Worm (Caenorhabditis elegans) whole organism, L3 larva: ENCODE results near the gene sra-38.

Experiments
- ZK546.5 ChIP-seq: sonication (generic microtip); optimal IDR thresholded peaks from 2 replicates; lab custom pipeline; 2017; ENCODE audit warnings: missing biosample characterization, missing genetic modification characterization
- aly-2 ChIP-seq: fragments of 150-350 bp; optimal IDR thresholded peaks from 2 replicates; lab custom pipeline; 2014; ENCODE audit warnings: missing biosample characterization, missing genetic modification characterization
- ceh-16 ChIP-seq: sonication (generic microtip); optimal IDR thresholded peaks from 2 replicates; lab custom pipeline; 2017; ENCODE audit warnings: missing biosample characterization, missing genetic modification characterization
- ceh-28 ChIP-seq: fragments of 150-350 bp; optimal IDR thresholded peaks from 2 replicates; lab custom pipeline; 2014; ENCODE audit warnings: missing biosample characterization, missing genetic modification reagents, missing genetic modification characterization
- ceh-82 ChIP-seq: fragments of 150-350 bp; optimal IDR thresholded peaks from 2 replicates; lab custom pipeline; 2014; ENCODE audit warnings: missing biosample characterization, missing genetic modification characterization
- daf-12 ChIP-seq: fragments of 150-350 bp; optimal IDR thresholded peaks from 2 replicates; lab custom pipeline; 2014; ENCODE audit warnings: missing biosample characterization, missing genetic modification reagents, missing genetic modification characterization
- egl-27 ChIP-seq: sonication (generic microtip); optimal IDR thresholded peaks from 4 replicates; lab custom pipeline; 2017; ENCODE audit warnings: missing biosample characterization, missing genetic modification reagents, missing genetic modification characterization
- egl-5 ChIP-seq: fragments of 150-350 bp; optimal IDR thresholded peaks from 2 replicates; lab custom pipeline; 2017; ENCODE audit warnings: missing biosample characterization, missing genetic modification reagents, missing genetic modification characterization, inconsistent platforms
- elt-1 ChIP-seq: fragments of 150-350 bp; optimal IDR thresholded peaks from 2 replicates; lab custom pipeline; 2014; ENCODE audit warnings: missing biosample characterization, missing genetic modification characterization
- elt-3 ChIP-seq, 3 experiments: fragments of 150-350 bp in 1 of 3; sonication (generic microtip) in 2 of 3; optimal IDR thresholded peaks; 2 replicates in 2 of 3; 4 replicates in 1 of 3; lab custom pipeline; 2014 to 2017; ENCODE audit warnings: missing biosample characterization in 3 of 3, missing genetic modification characterization in 3 of 3
- eor-1 ChIP-seq, 2 experiments: fragments of 150-350 bp; optimal IDR thresholded peaks; 2 replicates each; lab custom pipeline; 2014 to 2018; ENCODE audit warnings: missing biosample characterization in 2 of 2, missing genetic modification characterization in 2 of 2
- fkh-10 ChIP-seq: sonication (generic microtip); optimal IDR thresholded peaks from 2 replicates; lab custom pipeline; 2017; ENCODE audit warnings: missing biosample characterization, missing genetic modification reagents, missing genetic modification characterization
- hmg-11 ChIP-seq: sonication (generic microtip); optimal IDR thresholded peaks from 2 replicates; lab custom pipeline; 2016; ENCODE audit warnings: missing genetic modification characterization, missing compliant biosample characterization
- jun-1 ChIP-seq: fragments of 150-350 bp; optimal IDR thresholded peaks from 2 replicates; lab custom pipeline; 2014; ENCODE audit warnings: missing biosample characterization, missing genetic modification reagents, missing genetic modification characterization
- lin-15B ChIP-seq: fragments of 150-350 bp; optimal IDR thresholded peaks from 2 replicates; lab custom pipeline; 2014; ENCODE audit warnings: missing biosample characterization, missing genetic modification characterization
- lin-39 ChIP-seq: fragments of 150-350 bp; optimal IDR thresholded peaks from 2 replicates; lab custom pipeline; 2018; ENCODE audit warnings: missing biosample characterization, missing genetic modification reagents, missing genetic modification characterization
- lsy-12 ChIP-seq: sonication (generic microtip); optimal IDR thresholded peaks from 2 replicates; lab custom pipeline; 2016; ENCODE audit warnings: mild to moderate bottlenecking, missing genetic modification characterization, missing compliant biosample characterization
- mdl-1 ChIP-seq: fragments of 150-350 bp; optimal IDR thresholded peaks from 2 replicates; lab custom pipeline; 2014; ENCODE audit warnings: missing biosample characterization, missing genetic modification characterization
- mml-1 ChIP-seq: fragments of 150-350 bp; sonication (generic microtip); optimal IDR thresholded peaks from 3 replicates; lab custom pipeline; 2014; ENCODE audit warnings: missing biosample characterization, missing genetic modification characterization
- nfya-1 ChIP-seq: sonication (generic microtip); optimal IDR thresholded peaks from 2 replicates; lab custom pipeline; 2017; ENCODE audit warnings: missing genetic modification characterization, mild to moderate bottlenecking, missing compliant biosample characterization, antibody characterized with exemption, moderate library complexity; ENCODE audit not compliant: insufficient read depth
- nhr-11 ChIP-seq: fragments of 150-350 bp; optimal IDR thresholded peaks from 2 replicates; lab custom pipeline; 2014; ENCODE audit warnings: missing biosample characterization, missing genetic modification characterization
- nhr-23 ChIP-seq: fragments of 150-350 bp; optimal IDR thresholded peaks from 2 replicates; lab custom pipeline; 2014; ENCODE audit warnings: missing biosample characterization, missing genetic modification reagents, missing genetic modification characterization
- nhr-237 ChIP-seq: fragments of 150-350 bp; optimal IDR thresholded peaks from 2 replicates; lab custom pipeline; 2014; ENCODE audit warnings: missing biosample characterization, missing genetic modification characterization
- nhr-25 ChIP-seq: sonication (generic microtip); optimal IDR thresholded peaks from 2 replicates; lab custom pipeline; 2017; ENCODE audit warnings: missing biosample characterization, missing genetic modification characterization
- nhr-28 ChIP-seq: fragments of 150-350 bp; optimal IDR thresholded peaks from 2 replicates; lab custom pipeline; 2014; ENCODE audit warnings: missing biosample characterization, missing genetic modification characterization
- nhr-43 ChIP-seq: sonication (generic microtip); optimal IDR thresholded peaks from 2 replicates; lab custom pipeline; 2016; ENCODE audit warnings: mild to moderate bottlenecking, missing genetic modification characterization, missing compliant biosample characterization; ENCODE audit not compliant: poor library complexity, severe bottlenecking
- nhr-67 ChIP-seq: fragments of 150-350 bp; optimal IDR thresholded peaks from 2 replicates; lab custom pipeline; 2014; ENCODE audit warnings: missing biosample characterization, missing genetic modification characterization
- nhr-76 ChIP-seq: fragments of 150-350 bp; sonication (generic microtip); optimal IDR thresholded peaks from 5 replicates; lab custom pipeline; 2014; ENCODE audit warnings: missing biosample characterization, missing genetic modification characterization
- pha-4 ChIP-seq: fragments of 150-350 bp; optimal IDR thresholded peaks from 2 replicates; lab custom pipeline; 2014; ENCODE audit warnings: missing biosample characterization, missing genetic modification reagents, missing genetic modification characterization
- pqm-1 ChIP-seq: fragments of 150-350 bp; optimal IDR thresholded peaks from 2 replicates; lab custom pipeline; 2017; ENCODE audit warnings: missing biosample characterization, missing genetic modification characterization, inconsistent platforms
- sea-2 ChIP-seq: fragments of 150-350 bp; sonication (generic microtip); optimal IDR thresholded peaks from 4 replicates; lab custom pipeline; 2014; ENCODE audit warnings: missing biosample characterization, missing genetic modification reagents, missing genetic modification characterization
- skn-1 ChIP-seq: fragments of 150-350 bp; optimal IDR thresholded peaks from 2 replicates; lab custom pipeline; 2014; ENCODE audit warnings: missing biosample characterization, missing genetic modification characterization
- snpc-4 ChIP-seq: fragments of 150-350 bp; optimal IDR thresholded peaks from 2 replicates; lab custom pipeline; 2014; ENCODE audit warnings: missing biosample characterization, missing genetic modification characterization
- tbx-2 ChIP-seq: sonication (generic microtip); optimal IDR thresholded peaks from 2 replicates; lab custom pipeline; 2016; ENCODE audit warnings: mild to moderate bottlenecking, missing genetic modification characterization, missing compliant biosample characterization
- unc-39 ChIP-seq: sonication (generic microtip); optimal IDR thresholded peaks from 4 replicates; lab custom pipeline; 2017; ENCODE audit warnings: missing biosample characterization, missing genetic modification characterization
- unc-62 ChIP-seq: fragments of 150-350 bp; sonication (generic microtip); optimal IDR thresholded peaks from 4 replicates; lab custom pipeline; 2014; ENCODE audit warnings: missing biosample characterization, missing genetic modification reagents, missing genetic modification characterization
- zag-1 ChIP-seq: fragments of 150-350 bp; optimal IDR thresholded peaks from 2 replicates; lab custom pipeline; 2014; ENCODE audit warnings: missing biosample characterization, missing genetic modification characterization
- ztf-4 ChIP-seq: fragments of 150-350 bp; optimal IDR thresholded peaks from 2 replicates; lab custom pipeline; 2014; ENCODE audit warnings: missing biosample characterization, missing genetic modification characterization

Gene sra-38

DNA sequence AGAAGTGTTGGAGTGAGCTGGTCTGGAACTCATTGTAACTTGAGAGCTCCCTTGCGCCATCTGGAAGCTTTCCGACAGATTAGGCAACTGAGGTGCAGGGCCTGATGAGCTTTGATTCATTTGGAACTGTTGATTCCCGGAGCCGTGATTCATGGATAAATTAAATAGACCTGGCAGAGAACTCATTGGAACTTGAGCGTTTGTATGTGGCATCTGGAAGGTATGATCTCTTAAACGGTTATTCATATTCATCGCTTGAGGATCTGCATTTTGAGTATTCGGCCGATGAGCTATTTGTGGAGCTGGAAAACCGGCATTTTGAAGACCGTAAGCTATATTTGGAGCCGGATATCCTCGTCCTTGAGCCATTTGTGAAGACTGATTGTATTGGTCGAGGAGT is 28.6 kb upstream of the sra-38 start:
- TF ChIP-seq skn-1 (tag; lab: Kevin White, UChicago) (peak; percentile 97), nhr-237 (tag; lab: Kevin White, UChicago) (no peak)

DNA sequence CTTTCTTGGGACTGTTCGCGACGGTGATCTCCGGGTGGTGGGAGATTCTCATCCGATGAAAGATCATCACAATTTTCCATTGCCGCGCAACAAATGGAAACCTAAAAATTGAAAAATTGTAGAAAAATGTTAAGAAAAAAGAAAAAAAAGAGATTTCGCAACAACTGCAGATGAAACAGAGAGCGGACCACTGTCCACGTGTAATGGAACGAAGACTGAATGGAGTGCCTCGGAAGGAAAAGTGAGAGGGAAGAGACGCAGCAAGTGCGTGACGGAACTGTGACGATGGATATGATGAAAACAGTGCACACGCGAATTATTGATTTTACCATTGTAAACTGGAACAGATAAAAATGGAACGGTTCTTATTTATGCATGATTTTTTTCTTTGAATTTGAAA is 26.1 kb upstream of the sra-38 start, which contains the start of gene meg-2:
Gene meg-2 (minus strand): TSS at position 101 of the 400 bp plus-strand sequence.
- TF ChIP-seq ceh-16 (no peak), eor-1 (tag; optimal IDR thresholded peaks at IDR 0.05; lab: Kevin White, UChicago) (no peak), ceh-28 (tag; lab: Kevin White, UChicago) (no peak), nhr-237 (tag; lab: Kevin White, UChicago) (no peak), nhr-11 (no peak), nfya-1 (tag; lab: Kevin White, UChicago) (no peak), zag-1 (tag; lab: Kevin White, UChicago) (no peak), elt-3 (tag; optimal IDR thresholded peaks at IDR 0.05; lab: Kevin White, UChicago) (no peak), fkh-10 (GFP tag; lab: Kevin White, UChicago) (no peak), mml-1 (tag; lab: Kevin White, UChicago) (no peak), ceh-82 (tag; lab: Kevin White, UChicago) (no peak), jun-1 (tag; lab: Kevin White, UChicago) (no peak), pqm-1 (tag; lab: Kevin White, UChicago) (no peak), nhr-76 (tag; lab: Kevin White, UChicago) (no peak), unc-62 (GFP tag; lab: Kevin White, UChicago) (no peak), ztf-4 (tag; lab: Kevin White, UChicago) (no peak), hmg-11 (no peak), skn-1 (tag; lab: Kevin White, UChicago) (no peak), nhr-25 (tag; lab: Kevin White, UChicago) (no peak), snpc-4 (no peak)

DNA sequence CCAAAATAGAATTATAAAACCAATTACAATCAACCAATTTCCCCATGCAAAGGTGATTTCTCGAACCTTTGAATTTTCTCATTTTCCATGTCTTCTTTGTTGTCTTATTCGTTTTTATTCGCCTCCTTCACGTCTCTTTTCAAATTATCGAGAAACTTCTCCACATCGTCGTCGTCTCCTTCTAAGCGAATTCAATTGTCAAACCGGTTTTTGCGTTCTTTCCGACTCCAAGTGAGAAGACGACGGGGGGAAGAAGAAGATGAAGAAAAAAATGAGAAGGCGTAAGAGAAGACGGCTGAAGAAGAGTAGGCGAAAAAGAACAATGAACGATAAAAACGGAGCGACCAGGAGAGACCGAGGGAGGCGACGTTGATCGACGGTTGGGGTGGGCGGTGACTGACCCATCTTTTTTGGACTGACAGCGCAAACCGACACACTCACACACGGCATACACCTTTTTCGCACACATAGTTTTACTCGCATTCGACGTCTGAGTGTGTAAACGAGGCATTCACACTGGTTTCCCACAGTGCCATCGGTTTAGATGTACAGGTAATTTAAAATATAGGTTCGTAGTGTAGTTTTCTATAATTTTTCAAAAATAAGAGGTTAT is 20.5 kb upstream of the sra-38 start:
- peak; percentile 55 for TF ChIP-seq nhr-43 (tag; lab: Kevin White, UChicago)
- peak; percentile 32 for TF ChIP-seq hmg-11
- no peak for TF ChIP-seq nhr-237 (tag; lab: Kevin White, UChicago)
- peak in 2 of 3 experiments; percentile 81 to 82 for TF ChIP-seq elt-3 (tag; optimal IDR thresholded peaks at IDR 0.05; lab: Kevin White, UChicago)
- no peak for TF ChIP-seq fkh-10 (GFP tag; lab: Kevin White, UChicago)
- no peak for TF ChIP-seq mdl-1 (tag; lab: Kevin White, UChicago)
- no peak for TF ChIP-seq unc-39 (tag; lab: Kevin White, UChicago)
- peak; percentile 86 for TF ChIP-seq nhr-23 (tag; lab: Kevin White, UChicago)
- TF ChIP-seq nhr-25 (tag; lab: Kevin White, UChicago) = peak; percentile 98
- TF ChIP-seq nfya-1 (tag; lab: Kevin White, UChicago) = peak; percentile 63

DNA sequence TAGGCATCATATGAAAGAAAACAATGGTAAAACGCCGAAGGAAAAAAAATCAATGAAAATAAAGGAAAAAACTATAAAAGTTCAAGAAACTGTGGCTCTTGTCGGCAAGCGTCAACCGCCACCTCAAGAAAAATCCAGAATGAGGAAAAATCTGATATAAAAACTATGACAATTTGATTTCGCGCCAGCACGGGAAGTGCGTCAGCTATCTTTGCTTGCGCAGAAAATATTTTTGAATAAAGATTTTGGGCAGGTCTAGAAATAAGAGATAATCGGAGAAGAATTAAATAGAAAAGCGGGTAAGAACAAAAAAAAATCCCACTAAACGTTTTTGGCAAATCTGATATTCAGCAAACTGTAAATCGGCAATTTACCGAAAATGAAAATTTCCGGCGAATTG is 18.2 kb upstream of the sra-38 start:
- TF ChIP-seq nhr-76 (tag; lab: Kevin White, UChicago) (no peak), lin-15B (peak; percentile 11), nfya-1 (tag; lab: Kevin White, UChicago) (peak; percentile 20), nhr-23 (tag; lab: Kevin White, UChicago) (peak; percentile 14)

DNA sequence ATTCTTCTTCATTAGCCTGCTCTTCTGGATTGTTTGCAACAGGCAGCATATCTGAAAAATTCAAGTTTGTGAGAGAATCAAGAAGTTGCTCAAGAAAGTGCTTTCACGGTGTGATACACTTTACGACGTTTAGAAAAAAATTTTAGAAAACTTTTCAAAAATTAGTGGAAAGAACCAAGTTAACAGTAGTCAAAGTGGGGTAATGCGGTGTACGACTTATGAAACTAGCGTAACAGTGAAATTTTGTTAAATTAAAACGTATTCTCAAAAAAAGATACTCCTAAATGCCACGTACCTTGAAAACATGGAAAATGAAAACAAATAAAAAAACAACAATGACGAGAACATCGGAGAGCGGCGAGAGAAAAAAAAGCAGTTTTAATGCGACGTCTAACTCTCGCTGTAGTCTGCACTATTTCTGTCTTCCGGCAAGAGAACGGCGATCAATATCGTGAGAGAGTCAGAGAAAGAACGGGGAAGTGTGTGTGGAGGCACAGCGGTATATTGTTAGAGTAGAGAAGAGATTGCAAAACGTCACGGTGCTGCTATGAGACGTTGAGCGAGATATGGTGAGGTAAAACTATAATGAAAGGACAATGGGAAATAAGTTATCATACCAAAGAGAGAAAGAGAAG is 17.3 kb upstream of the sra-38 start, which contains the start of gene ekl-5:
Gene ekl-5 (minus strand): TSS at position 51 of the 635 bp plus-strand sequence.
- TF ChIP-seq elt-1 (no peak), skn-1 (tag; lab: Kevin White, UChicago) (no peak), nhr-43 (tag; lab: Kevin White, UChicago) (no peak), jun-1 (tag; lab: Kevin White, UChicago) (peak; percentile 25), lsy-12 (no peak), hmg-11 (peak; percentile 75), tbx-2 (tag; lab: Kevin White, UChicago) (no peak), aly-2 (tag; lab: Kevin White, UChicago) (no peak), sea-2 (no peak), elt-3 (tag; optimal IDR thresholded peaks at IDR 0.05; lab: Kevin White, UChicago) (peak in 2 of 3 experiments; percentile 9 to 73), egl-27 (tag; lab: Kevin White, UChicago) (no peak), nhr-23 (tag; lab: Kevin White, UChicago) (peak; percentile 38), fkh-10 (GFP tag; lab: Kevin White, UChicago) (no peak), nhr-28 (tag; lab: Kevin White, UChicago) (no peak), snpc-4 (peak; percentile 32), nhr-76 (tag; lab: Kevin White, UChicago) (no peak), egl-5 (peak; percentile 83), pqm-1 (tag; lab: Kevin White, UChicago) (peak; percentile 13), daf-12 (tag; lab: Kevin White, UChicago) (no peak), eor-1 (tag; optimal IDR thresholded peaks at IDR 0.05; lab: Kevin White, UChicago) (no peak), nfya-1 (tag; lab: Kevin White, UChicago) (peak; percentile 74), lin-15B (no peak), pha-4 (tag; lab: Kevin White, UChicago) (peak; percentile 83), lin-39 (tag; lab: Kevin White, UChicago) (peak; percentile 59), nhr-25 (tag; lab: Kevin White, UChicago) (peak; percentile 72), nhr-237 (tag; lab: Kevin White, UChicago) (no peak), nhr-11 (no peak), ZK546.5 (tag; lab: Kevin White, UChicago) (no peak), nhr-67 (tag; lab: Kevin White, UChicago) (no peak), ztf-4 (tag; lab: Kevin White, UChicago) (no peak)
